Fruit fly (Drosophila melanogaster): ENCODE results near the gene Oatp33Ea.
A peak's percentile ranks its signal among the peaks of the same experiment; 100 is the strongest.

Oatp33Ea gene

dm6 chr2L:12415485-12416137, 30.1 kb downstream of the Oatp33Ea start (continued):
- TF ChIP-seq Bteb2 (GFP tag; optimal IDR thresholded peaks at IDR 0.05): no peak
- TF ChIP-seq MBD-R2 (GFP tag; IDR thresholded peaks at IDR 0.05): no peak
- no peak for TF ChIP-seq run (tag; optimal IDR thresholded peaks at IDR 0.05)
- TF ChIP-seq CG6689 (GFP tag; IDR thresholded peaks at IDR 0.05): no peak
- no peak for TF ChIP-seq Atf6 (GFP tag; IDR thresholded peaks at IDR 0.05)
- no peak for TF ChIP-seq Fer1 (GFP tag; optimal IDR thresholded peaks at IDR 0.05)
- no peak for TF ChIP-seq Ssrp (tag; optimal IDR thresholded peaks at IDR 0.05)
- no peak for TF ChIP-seq CG7963 (GFP tag; IDR thresholded peaks at IDR 0.05; ENCODE audit: partially characterized antibody)
- TF ChIP-seq chn (GFP tag; optimal IDR thresholded peaks at IDR 0.05): no peak
- TF ChIP-seq CG11560 (tag; IDR thresholded peaks at IDR 0.05): no peak
- TF ChIP-seq corto (GFP tag; optimal IDR thresholded peaks at IDR 0.05): no peak
- TF ChIP-seq Deaf1 (tag; optimal IDR thresholded peaks at IDR 0.05): no peak
- TF ChIP-seq CG10979 (tag; optimal IDR thresholded peaks at IDR 0.05): no peak
- no peak for TF ChIP-seq jumu (GFP tag; optimal IDR thresholded peaks at IDR 0.05)
- TF ChIP-seq cad (GFP tag; optimal IDR thresholded peaks at IDR 0.05): no peak
- no peak for TF ChIP-seq CG1792 (GFP tag; optimal IDR thresholded peaks at IDR 0.05)
- TF ChIP-seq CG2678 (tag; optimal IDR thresholded peaks at IDR 0.05): peak; percentile 55
- TF ChIP-seq Mrtf (GFP tag; IDR thresholded peaks at IDR 0.05): no peak
- peak; percentile 13 for TF ChIP-seq CG15696 (tag; optimal IDR thresholded peaks at IDR 0.05)
- TF ChIP-seq insv (GFP tag; optimal IDR thresholded peaks at IDR 0.05): no peak
- TF ChIP-seq CG10147 (GFP tag; optimal IDR thresholded peaks at IDR 0.05): peak; percentile 33
- 0 out of 4 replicates have a peak, but pooled peaks have one; percentile 58 for TF ChIP-seq chinmo (GFP tag; IDR thresholded peaks at IDR 0.05; ENCODE audit: partially characterized antibody)
- TF ChIP-seq CHES-1-like (GFP tag; optimal IDR thresholded peaks at IDR 0.05): no peak
- no peak for TF ChIP-seq nau (GFP tag; optimal IDR thresholded peaks at IDR 0.05)
- no peak for TF ChIP-seq dysf (GFP tag; IDR thresholded peaks at IDR 0.05)
- no peak for TF ChIP-seq ftz-f1 (GFP tag; optimal IDR thresholded peaks at IDR 0.05)
- no peak for TF ChIP-seq CG2875 (GFP tag; optimal IDR thresholded peaks at IDR 0.05)
- no peak for TF ChIP-seq Neu2 (GFP tag; optimal IDR thresholded peaks at IDR 0.05; ENCODE audit: borderline replicate concordance)
- TF ChIP-seq HHEX (GFP tag; optimal IDR thresholded peaks at IDR 0.05): no peak
- TF ChIP-seq CG13424 (tag; optimal IDR thresholded peaks at IDR 0.05): peak; percentile 12
- TF ChIP-seq CG11398 (GFP tag; optimal IDR thresholded peaks at IDR 0.05): no peak
- TF ChIP-seq CG1832 (GFP tag; optimal IDR thresholded peaks at IDR 0.05): no peak
- no peak for TF ChIP-seq pb (GFP tag; optimal IDR thresholded peaks at IDR 0.05)
- no peak for TF ChIP-seq Dp (GFP tag; optimal IDR thresholded peaks at IDR 0.05)
- TF ChIP-seq Hmr (GFP tag; optimal IDR thresholded peaks at IDR 0.05): peak; percentile 17
- no peak for TF ChIP-seq gcm2 (GFP tag; optimal IDR thresholded peaks at IDR 0.05)
- TF ChIP-seq CG3995 (GFP tag; optimal IDR thresholded peaks at IDR 0.05): no peak
- no peak for TF ChIP-seq CG16863 (GFP tag; optimal IDR thresholded peaks at IDR 0.05)
- no peak for TF ChIP-seq Doc2 (GFP tag; IDR thresholded peaks at IDR 0.05)
- TF ChIP-seq Adf1 (GFP tag; IDR thresholded peaks at IDR 0.05): no peak
- TF ChIP-seq CG7745 (tag; optimal IDR thresholded peaks at IDR 0.05): no peak
- TF ChIP-seq so (GFP tag; IDR thresholded peaks at IDR 0.05): no peak
- no peak for TF ChIP-seq ind (GFP tag; optimal IDR thresholded peaks at IDR 0.05)
- TF ChIP-seq vfl (GFP tag; optimal IDR thresholded peaks at IDR 0.05): no peak
- no peak for TF ChIP-seq ATbp (GFP tag; optimal IDR thresholded peaks at IDR 0.05)
- TF ChIP-seq CG13296 (GFP tag; optimal IDR thresholded peaks at IDR 0.05): no peak
- TF ChIP-seq CG11696 (GFP tag; IDR thresholded peaks at IDR 0.05): no peak
- TF ChIP-seq lbe (GFP tag; optimal IDR thresholded peaks at IDR 0.05): no peak
- TF ChIP-seq odd (GFP tag; optimal IDR thresholded peaks at IDR 0.05): no peak
- TF ChIP-seq CG18599 (GFP tag; optimal IDR thresholded peaks at IDR 0.05): peak; percentile 1
